Worm (Caenorhabditis elegans) whole organism, midembryonic: ENCODE data around the gene F38B6.6.

Experiments
- T22C8.4 ChIP-seq: fragments of 200-800 bp; sonication (Bioruptor generic); IDR thresholded peaks from 2 replicates; pipeline ENCODE4 v1.3.6; 2022; ENCODE audit warnings: missing genetic modification characterization, missing compliant biosample characterization
- cog-1 ChIP-seq: sonication (generic microtip); optimal IDR thresholded peaks from 2 replicates; lab custom pipeline; 2016; ENCODE audit warnings: missing genetic modification characterization, missing compliant biosample characterization
- flt-1 ChIP-seq: fragments of 200-800 bp; sonication (Bioruptor generic); IDR thresholded peaks from 2 replicates; pipeline ENCODE4 v1.3.6; 2022; ENCODE audit warnings: missing genetic modification characterization, missing compliant biosample characterization
- klf-2 ChIP-seq: fragments of 200-800 bp; sonication (Bioruptor generic); conservative IDR thresholded peaks from 2 replicates; pipeline ENCODE4 v1.3.6; 2022; ENCODE audit warnings: missing genetic modification reagents, missing genetic modification characterization, missing compliant biosample characterization
- med-1 ChIP-seq: sonication (generic microtip); optimal IDR thresholded peaks from 2 replicates; lab custom pipeline; 2017; ENCODE audit warnings: missing genetic modification characterization, mild to moderate bottlenecking, missing compliant biosample characterization, antibody characterized with exemption, missing genetic modification reagents; ENCODE audit not compliant: insufficient read depth
- ref-1 ChIP-seq: fragments of 200-800 bp; sonication (Bioruptor generic); conservative IDR thresholded peaks from 2 replicates; pipeline ENCODE4 v1.3.6; 2022; ENCODE audit warnings: missing genetic modification reagents, missing genetic modification characterization, missing compliant biosample characterization
- tab-1 ChIP-seq: fragments of 200-800 bp; sonication (Bioruptor generic); IDR thresholded peaks from 2 replicates; pipeline ENCODE4 v1.3.6; 2022; ENCODE audit warnings: missing genetic modification characterization, missing compliant biosample characterization
- ztf-23 ChIP-seq: fragments of 200-800 bp; sonication (Bioruptor generic); IDR thresholded peaks from 2 replicates; pipeline ENCODE4 v1.3.6; 2022; ENCODE audit warnings: missing genetic modification reagents, missing genetic modification characterization, missing compliant biosample characterization
- ztf-29 ChIP-seq: fragments of 200-800 bp; sonication (Bioruptor generic); IDR thresholded peaks from 2 replicates; pipeline ENCODE4 v1.3.6; 2022; ENCODE audit warnings: missing genetic modification reagents, missing genetic modification characterization, missing compliant biosample characterization

- TF ChIP-seq ztf-23 (GFP tag; lab: Robert Waterston, UW) (no peak), ref-1 (GFP tag; lab: Robert Waterston, UW) (no peak), tab-1 (GFP tag; lab: Robert Waterston, UW) (no peak), flt-1 (GFP tag; lab: Robert Waterston, UW) (no peak), cog-1 (tag; lab: Kevin White, UChicago) (no peak), med-1 (no peak), T22C8.4 (GFP tag; lab: Robert Waterston, UW) (no peak), ztf-29 (GFP tag; lab: Robert Waterston, UW) (no peak), klf-2 (no peak)
Measured at ce11 chrX:6646387-6647061, 43.4 kb downstream of the F38B6.6 start.
